Fruit fly (Drosophila melanogaster): Measurements from ENCODE around the gene CG14285.

DNA sequence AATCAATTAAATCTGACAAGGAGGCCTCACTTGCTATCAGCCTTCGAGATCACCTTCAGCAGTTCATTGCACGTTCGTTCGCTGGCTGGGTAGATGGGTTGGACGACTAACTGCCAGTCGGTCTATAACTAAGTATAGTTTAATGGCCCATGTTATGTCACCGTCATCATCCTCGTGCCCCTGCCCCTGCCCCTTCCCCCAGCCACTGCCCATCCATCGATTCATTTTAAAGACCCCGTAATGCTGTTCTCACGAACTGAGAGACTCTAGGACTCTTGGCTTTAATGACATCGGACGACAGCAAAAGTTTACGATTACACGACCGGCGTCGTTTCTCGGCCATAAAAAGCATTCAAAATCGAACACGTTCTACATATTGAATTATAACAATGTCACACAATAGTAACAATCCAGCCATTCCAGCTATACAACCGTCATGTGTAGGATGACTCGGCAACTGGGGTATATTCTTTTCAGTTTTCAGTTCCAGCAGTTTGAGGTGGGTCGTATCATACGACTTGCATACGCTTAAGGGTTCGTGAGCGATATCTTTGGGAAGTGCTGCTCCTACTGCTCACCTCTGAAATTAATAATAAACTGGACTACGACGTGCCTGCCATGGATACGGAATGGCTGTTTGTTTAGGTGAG lies 42.2 kb downstream of the CG14285 start:
- no peak for TF ChIP-seq rn (GFP tag; IDR thresholded peaks at IDR 0.05)
- TF ChIP-seq CG12605 (GFP tag; IDR thresholded peaks at IDR 0.05): no peak
- TF ChIP-seq CG32121 (GFP tag; IDR thresholded peaks at IDR 0.05): no peak
- no peak for TF ChIP-seq Ets98B (GFP tag; IDR thresholded peaks at IDR 0.05)

All from whole organism, pupa.